Worm (Caenorhabditis elegans): ENCODE data around the gene F07C6.6.
A peak's percentile ranks its signal among the peaks of the same experiment; 100 is the strongest.

The F07C6.6 gene

ce11 chrIV:12840348-12840747 lies 47.8 kb downstream of the F07C6.6 start:
- no peak for TF ChIP-seq rec-8 (tag; optimal IDR thresholded peaks at IDR 0.05)
- peak; percentile 28 for TF ChIP-seq ama-1 (optimal IDR thresholded peaks at IDR 0.05)
- TF ChIP-seq ama-1 (GFP tag; optimal IDR thresholded peaks at IDR 0.05), result no peak
- TF ChIP-seq T26A5.8 (tag; optimal IDR thresholded peaks at IDR 0.05), result no peak
- TF ChIP-seq hrde-1 (tag; optimal IDR thresholded peaks at IDR 0.05; ENCODE audit: borderline replicate concordance), result no peak
- peak; percentile 9 for TF ChIP-seq lin-40 (tag; optimal IDR thresholded peaks at IDR 0.05)
- TF ChIP-seq ccch-3 (GFP tag; optimal IDR thresholded peaks at IDR 0.05), result no peak
- TF ChIP-seq F39B2.1 (GFP tag; IDR thresholded peaks at IDR 0.05), result no peak
- no peak for TF ChIP-seq efl-1 (GFP tag; optimal IDR thresholded peaks at IDR 0.05)
- TF ChIP-seq nfyb-1 (GFP tag; IDR thresholded peaks at IDR 0.05), result peak; percentile 43; the same call in 1 of the 2 replicates
- peak; percentile 17; the same call in 1 of the 2 replicates for TF ChIP-seq hmg-1.2 (GFP tag; IDR thresholded peaks at IDR 0.05)
- no peak for TF ChIP-seq cebp-1 (GFP tag; IDR thresholded peaks at IDR 0.05)
- peak; percentile 45 for TF ChIP-seq cebp-1 (tag; optimal IDR thresholded peaks at IDR 0.05)
- no peak for TF ChIP-seq snpc-4 (GFP tag; optimal IDR thresholded peaks at IDR 0.05)
- TF ChIP-seq snpc-4 (tag; optimal IDR thresholded peaks at IDR 0.05), result peak in 1 of 4 experiments; percentile 4
- peak; percentile 28; the same call in 1 of the 2 replicates for TF ChIP-seq dox-1 (GFP tag; IDR thresholded peaks at IDR 0.05)
- TF ChIP-seq ekl-4 (GFP tag; IDR thresholded peaks at IDR 0.05), result 0 out of 2 replicates have a peak, but pooled peaks have one; percentile 28
- peak; percentile 18 for TF ChIP-seq tbp1 (GFP tag; optimal IDR thresholded peaks at IDR 0.05)
- TF ChIP-seq madf-8 (GFP tag; conservative IDR thresholded peaks at IDR 0.05), result no peak
- no peak for TF ChIP-seq Y95B8A.8 (GFP tag; IDR thresholded peaks at IDR 0.05)
- TF ChIP-seq pbrm-1 (GFP tag; IDR thresholded peaks at IDR 0.05), result 0 out of 2 replicates have a peak, but pooled peaks have one; percentile 13
- TF ChIP-seq Y56A3A.18 (GFP tag; IDR thresholded peaks at IDR 0.05), result 0 out of 2 replicates have a peak, but pooled peaks have one; percentile 66
- TF ChIP-seq lir-1 (GFP tag; conservative IDR thresholded peaks at IDR 0.05), result no peak
- no peak for TF ChIP-seq dpl-1 (GFP tag; optimal IDR thresholded peaks at IDR 0.05)
- TF ChIP-seq B0336.3 (GFP tag; IDR thresholded peaks at IDR 0.05), result peak; percentile 75
- peak; percentile 4 for TF ChIP-seq die-1 (tag; optimal IDR thresholded peaks at IDR 0.05)
- TF ChIP-seq repo-1 (tag; optimal IDR thresholded peaks at IDR 0.05), result peak; percentile 45
- TF ChIP-seq F55B11.4 (tag; optimal IDR thresholded peaks at IDR 0.05; ENCODE audit: borderline replicate concordance, insufficient read depth), result no peak
- peak; percentile 41 for TF ChIP-seq him-1 (tag; optimal IDR thresholded peaks at IDR 0.05)
- 0 out of 2 replicates have a peak, but pooled peaks have one; percentile 30 for TF ChIP-seq madf-6 (GFP tag; IDR thresholded peaks at IDR 0.05)
- peak; percentile 41 for TF ChIP-seq nhr-80 (tag; optimal IDR thresholded peaks at IDR 0.05)

- no peak for TF ChIP-seq madf-6 (GFP tag; IDR thresholded peaks at IDR 0.05)
- TF ChIP-seq bed-1 (GFP tag; IDR thresholded peaks at IDR 0.05), result no peak
- no peak for TF ChIP-seq hmg-20 (GFP tag; IDR thresholded peaks at IDR 0.05)
- TF ChIP-seq snpc-3.4 (tag; optimal IDR thresholded peaks at IDR 0.05), result no peak
- no peak for TF ChIP-seq T26A5.8 (tag; optimal IDR thresholded peaks at IDR 0.05)
- no peak for TF ChIP-seq mes-4 (tag; optimal IDR thresholded peaks at IDR 0.05)
- TF ChIP-seq snpc-1.3 (tag; optimal IDR thresholded peaks at IDR 0.05; ENCODE audit: insufficient read depth), result no peak
- no peak for TF ChIP-seq attf-3 (GFP tag; conservative IDR thresholded peaks at IDR 0.05)
- no peak for TF ChIP-seq dpff-1 (tag; optimal IDR thresholded peaks at IDR 0.05)
- TF ChIP-seq bed-2 (GFP tag; IDR thresholded peaks at IDR 0.05), result no peak
- no peak for TF ChIP-seq F57C9.4 (tag; optimal IDR thresholded peaks at IDR 0.05)
- no peak for TF ChIP-seq cebp-1 (GFP tag; IDR thresholded peaks at IDR 0.05)
- TF ChIP-seq cebp-1 (tag; optimal IDR thresholded peaks at IDR 0.05), result no peak
- no peak for TF ChIP-seq egl-18 (GFP tag; IDR thresholded peaks at IDR 0.05)
- no peak for TF ChIP-seq aptf-2 (GFP tag; conservative IDR thresholded peaks at IDR 0.05)
- no peak for TF ChIP-seq madf-10 (tag; optimal IDR thresholded peaks at IDR 0.05)
Measured at ce11 chrIV:12840873-12841272, 48.3 kb downstream of the F07C6.6 start.
